Worm (Caenorhabditis elegans) whole organism, L2 larva: ENCODE results near the gene sgcb-1.

ENCODE experiments used
- C34F6.9 ChIP-seq: fragments of 150-350 bp; optimal IDR thresholded peaks from 2 replicates; lab custom pipeline; 2014; ENCODE audit warnings: missing biosample characterization, missing genetic modification characterization
- F13H6.1 ChIP-seq: sonication (generic microtip); optimal IDR thresholded peaks from 2 replicates; lab custom pipeline; 2016; ENCODE audit warnings: missing genetic modification characterization, missing compliant biosample characterization
- R02D3.7 ChIP-seq: fragments of 150-350 bp; optimal IDR thresholded peaks from 2 replicates; lab custom pipeline; 2014; ENCODE audit warnings: missing biosample characterization, missing genetic modification characterization
- Y55F3AM.14 ChIP-seq: fragments of 200-800 bp; sonication (Bioruptor generic); optimal IDR thresholded peaks from 2 replicates; lab custom pipeline; 2018; ENCODE audit warnings: mild to moderate bottlenecking, missing genetic modification characterization, missing compliant biosample characterization
- ZK546.5 ChIP-seq: sonication (generic microtip); optimal IDR thresholded peaks from 2 replicates; lab custom pipeline; 2017; ENCODE audit warnings: missing biosample characterization, missing genetic modification characterization
- alr-1 ChIP-seq: fragments of 150-350 bp; optimal IDR thresholded peaks from 2 replicates; lab custom pipeline; 2014; ENCODE audit warnings: missing biosample characterization, missing genetic modification characterization
- aly-2 ChIP-seq: fragments of 150-350 bp; optimal IDR thresholded peaks from 2 replicates; lab custom pipeline; 2014; ENCODE audit warnings: missing biosample characterization, missing genetic modification characterization
- ama-1 ChIP-seq: fragments of 150-350 bp; optimal IDR thresholded peaks from 2 replicates; lab custom pipeline; 2018; ENCODE audit warnings: inconsistent platforms
- crh-2 ChIP-seq: sonication (generic microtip); optimal IDR thresholded peaks from 2 replicates; lab custom pipeline; 2017; ENCODE audit warnings: missing biosample characterization, missing genetic modification characterization
- egl-27 ChIP-seq: sonication (generic microtip); optimal IDR thresholded peaks from 3 replicates; lab custom pipeline; 2017; ENCODE audit warnings: missing biosample characterization, missing genetic modification reagents, missing genetic modification characterization
- elt-1 ChIP-seq: fragments of 150-350 bp; optimal IDR thresholded peaks from 2 replicates; lab custom pipeline; 2014; ENCODE audit warnings: missing biosample characterization, missing genetic modification characterization
- elt-3 ChIP-seq: sonication (generic microtip); optimal IDR thresholded peaks from 2 replicates; lab custom pipeline; 2017; ENCODE audit warnings: missing biosample characterization, missing genetic modification characterization
- fos-1 ChIP-seq: fragments of 150-350 bp; optimal IDR thresholded peaks from 2 replicates; lab custom pipeline; 2014; ENCODE audit warnings: missing biosample characterization, missing genetic modification characterization
- lin-11 ChIP-seq: fragments of 150-350 bp; sonication (generic microtip); optimal IDR thresholded peaks from 2 replicates; lab custom pipeline; 2014; ENCODE audit warnings: missing biosample characterization, missing genetic modification characterization, inconsistent platforms, mixed read lengths
- lin-13 ChIP-seq: fragments of 150-350 bp; optimal IDR thresholded peaks from 2 replicates; lab custom pipeline; 2014; ENCODE audit warnings: missing biosample characterization, missing genetic modification reagents, missing genetic modification characterization
- lin-39 ChIP-seq: fragments of 150-350 bp; optimal IDR thresholded peaks from 2 replicates; lab custom pipeline; 2014; ENCODE audit warnings: missing biosample characterization, missing genetic modification reagents, missing genetic modification characterization
- lsy-2 ChIP-seq, 2 experiments: fragments of 150-350 bp in 1 of 2; sonication (generic microtip) in 1 of 2; optimal IDR thresholded peaks; 2 replicates each; lab custom pipeline; 2014 to 2017; ENCODE audit warnings: missing biosample characterization in 2 of 2, missing genetic modification characterization in 2 of 2
- mab-5 ChIP-seq: fragments of 150-350 bp; optimal IDR thresholded peaks from 2 replicates; lab custom pipeline; 2014; ENCODE audit warnings: missing biosample characterization, missing genetic modification characterization
- mbf-1 ChIP-seq: sonication (generic microtip); optimal IDR thresholded peaks from 2 replicates; lab custom pipeline; 2017; ENCODE audit warnings: missing biosample characterization, missing genetic modification characterization
- mdl-1 ChIP-seq, 2 experiments: fragments of 150-350 bp in 1 of 2; sonication (generic microtip) in 1 of 2; optimal IDR thresholded peaks; 2 replicates each; lab custom pipeline; 2017; ENCODE audit warnings: missing biosample characterization in 2 of 2, missing genetic modification characterization in 2 of 2
- nhr-11 ChIP-seq: fragments of 150-350 bp; optimal IDR thresholded peaks from 2 replicates; lab custom pipeline; 2014; ENCODE audit warnings: missing biosample characterization, missing genetic modification characterization
- nhr-12 ChIP-seq: fragments of 150-350 bp; optimal IDR thresholded peaks from 2 replicates; lab custom pipeline; 2014; ENCODE audit warnings: missing biosample characterization, missing genetic modification characterization
- nhr-129 ChIP-seq: fragments of 150-350 bp; optimal IDR thresholded peaks from 2 replicates; lab custom pipeline; 2014; ENCODE audit warnings: missing biosample characterization, missing genetic modification characterization
- nhr-21 ChIP-seq: fragments of 150-350 bp; optimal IDR thresholded peaks from 2 replicates; lab custom pipeline; 2014; ENCODE audit warnings: missing biosample characterization, missing genetic modification characterization
- nhr-23 ChIP-seq: fragments of 150-350 bp; optimal IDR thresholded peaks from 2 replicates; lab custom pipeline; 2014; ENCODE audit warnings: missing biosample characterization, missing genetic modification reagents, missing genetic modification characterization
- nhr-25 ChIP-seq: fragments of 150-350 bp; sonication (generic microtip); optimal IDR thresholded peaks from 3 replicates; lab custom pipeline; 2014; ENCODE audit warnings: missing biosample characterization, missing genetic modification characterization
- nhr-6 ChIP-seq: fragments of 150-350 bp; optimal IDR thresholded peaks from 2 replicates; lab custom pipeline; 2014; ENCODE audit warnings: missing biosample characterization, missing genetic modification characterization
- nhr-77 ChIP-seq: fragments of 150-350 bp; optimal IDR thresholded peaks from 2 replicates; lab custom pipeline; 2014; ENCODE audit warnings: missing biosample characterization, missing genetic modification characterization
- sem-4 ChIP-seq: fragments of 150-350 bp; optimal IDR thresholded peaks from 2 replicates; lab custom pipeline; 2014; ENCODE audit warnings: missing biosample characterization, missing genetic modification reagents, missing genetic modification characterization
- skn-1 ChIP-seq: sonication (generic microtip); optimal IDR thresholded peaks from 2 replicates; lab custom pipeline; 2017; ENCODE audit warnings: missing biosample characterization, missing genetic modification characterization
- sma-9 ChIP-seq, 2 experiments: fragments of 150-350 bp in 1 of 2; sonication (generic microtip) in 1 of 2; optimal IDR thresholded peaks; 2 replicates each; lab custom pipeline; 2014 to 2016; ENCODE audit warnings: missing genetic modification characterization in 2 of 2, mild to moderate bottlenecking in 1 of 2, missing biosample characterization in 1 of 2, missing compliant biosample characterization in 1 of 2, missing genetic modification reagents in 1 of 2, moderate library complexity in 1 of 2
- snpc-4 ChIP-seq: fragments of 150-350 bp; optimal IDR thresholded peaks from 2 replicates; lab custom pipeline; 2014; ENCODE audit warnings: missing biosample characterization, missing genetic modification characterization
- unc-39 ChIP-seq: fragments of 150-350 bp; optimal IDR thresholded peaks from 2 replicates; lab custom pipeline; 2014; ENCODE audit warnings: missing biosample characterization, missing genetic modification characterization
- unc-55 ChIP-seq: fragments of 150-350 bp; sonication (generic microtip); optimal IDR thresholded peaks from 3 replicates; lab custom pipeline; 2014; ENCODE audit warnings: missing biosample characterization, missing genetic modification reagents, missing genetic modification characterization
- zag-1 ChIP-seq: fragments of 150-350 bp; optimal IDR thresholded peaks from 2 replicates; lab custom pipeline; 2014; ENCODE audit warnings: missing biosample characterization, missing genetic modification characterization
- ztf-4 ChIP-seq: fragments of 150-350 bp; optimal IDR thresholded peaks from 2 replicates; lab custom pipeline; 2014; ENCODE audit warnings: missing biosample characterization, missing genetic modification characterization

Gene sgcb-1

ce11 chrII:323048-323776 lies 2.9 kb upstream of the sgcb-1 start, which contains the start of gene K01A2.10:
TSS of gene K01A2.10 (minus strand) at chrII:323098.
- TF ChIP-seq elt-1 (tag; lab: Kevin White, UChicago) (no peak), lin-11 (tag; lab: Kevin White, UChicago) (peak; percentile 29), snpc-4 (tag; lab: Kevin White, UChicago) (no peak), nhr-129 (tag; lab: Kevin White, UChicago) (peak; percentile 88), nhr-11 (tag; lab: Kevin White, UChicago) (no peak), lsy-2 (tag; optimal IDR thresholded peaks at IDR 0.05; lab: Kevin White, UChicago) (peak in 1 of 2 experiments; percentile 59), zag-1 (tag; lab: Kevin White, UChicago) (peak; percentile 73), F13H6.1 (peak; percentile 32), unc-55 (GFP tag; lab: Kevin White, UChicago) (peak; percentile 94), mab-5 (tag; lab: Kevin White, UChicago) (peak; percentile 36), nhr-25 (tag; lab: Kevin White, UChicago) (peak; percentile 26), fos-1 (tag; lab: Kevin White, UChicago) (peak; percentile 42), crh-2 (tag; lab: Kevin White, UChicago) (peak; percentile 46), lin-13 (peak; percentile 30), sem-4 (tag; lab: Kevin White, UChicago) (peak; percentile 68), Y55F3AM.14 (GFP tag; lab: Kevin White, UChicago) (no peak), sma-9 (GFP tag; optimal IDR thresholded peaks at IDR 0.05; lab: Kevin White, UChicago) (peak; percentile 38), sma-9 (tag; optimal IDR thresholded peaks at IDR 0.05; lab: Kevin White, UChicago) (no peak), C34F6.9 (tag; lab: Kevin White, UChicago) (peak; percentile 78), mdl-1 (tag; optimal IDR thresholded peaks at IDR 0.05; lab: Kevin White, UChicago) (no peak), mbf-1 (tag; lab: Kevin White, UChicago) (no peak), R02D3.7 (no peak), alr-1 (no peak), nhr-6 (tag; lab: Kevin White, UChicago) (peak; percentile 26), ama-1 (lab: Kevin White, UChicago) (no peak), ztf-4 (tag; lab: Kevin White, UChicago) (peak; percentile 14), unc-39 (tag; lab: Kevin White, UChicago) (no peak), ZK546.5 (tag; lab: Kevin White, UChicago) (no peak), nhr-77 (no peak), lin-39 (tag; lab: Kevin White, UChicago) (no peak), elt-3 (no peak), egl-27 (tag; lab: Kevin White, UChicago) (peak; percentile 68)

- no peak for TF ChIP-seq ama-1 (lab: Kevin White, UChicago)
- no peak for TF ChIP-seq R02D3.7
- no peak for TF ChIP-seq egl-27 (tag; lab: Kevin White, UChicago)
- no peak for TF ChIP-seq nhr-6 (tag; lab: Kevin White, UChicago)
- no peak for TF ChIP-seq elt-1 (tag; lab: Kevin White, UChicago)
- no peak for TF ChIP-seq skn-1 (tag; lab: Kevin White, UChicago)
- no peak for TF ChIP-seq nhr-12 (tag; lab: Kevin White, UChicago)
- TF ChIP-seq nhr-11 (tag; lab: Kevin White, UChicago), result no peak
- no peak for TF ChIP-seq F13H6.1
- no peak for TF ChIP-seq nhr-23 (tag; lab: Kevin White, UChicago)
- TF ChIP-seq, all 48 proteins: peak for 0
Observed at ce11 chrII:332419-332818, 6.3 kb downstream of the sgcb-1 start, which contains the start of gene cbn-1. TSS of gene cbn-1 (minus strand) at chrII:332519.

ce11 chrII:333853-334449 lies 7.9 kb downstream of the sgcb-1 start:
- TF ChIP-seq R02D3.7 (no peak), fos-1 (tag; lab: Kevin White, UChicago) (peak; percentile 18), F13H6.1 (no peak)

- peak; percentile 23 for TF ChIP-seq nhr-21 (tag; lab: Kevin White, UChicago)
- no peak for TF ChIP-seq aly-2 (tag; lab: Kevin White, UChicago)
Observed at ce11 chrII:334828-335227, 8.7 kb downstream of the sgcb-1 start.
